Worm (Caenorhabditis elegans) whole organism, mixed stage, embryonic: ENCODE measurements around the gene T05A7.13.

Experiments
- lin-13 ChIP-seq: fragments of 150-350 bp; optimal IDR thresholded peaks from 2 replicates; lab custom pipeline; 2014; ENCODE audit warnings: missing biosample characterization, missing genetic modification characterization
- lsy-2 ChIP-seq: fragments of 150-350 bp; optimal IDR thresholded peaks from 2 replicates; lab custom pipeline; 2014; ENCODE audit warnings: missing biosample characterization, missing genetic modification characterization
- nhr-237 ChIP-seq: fragments of 150-350 bp; optimal IDR thresholded peaks from 2 replicates; lab custom pipeline; 2014; ENCODE audit warnings: missing biosample characterization, missing genetic modification characterization
- nhr-76 ChIP-seq: sonication (generic microtip); optimal IDR thresholded peaks from 2 replicates; lab custom pipeline; 2017; ENCODE audit warnings: missing biosample characterization, missing genetic modification characterization

DNA sequence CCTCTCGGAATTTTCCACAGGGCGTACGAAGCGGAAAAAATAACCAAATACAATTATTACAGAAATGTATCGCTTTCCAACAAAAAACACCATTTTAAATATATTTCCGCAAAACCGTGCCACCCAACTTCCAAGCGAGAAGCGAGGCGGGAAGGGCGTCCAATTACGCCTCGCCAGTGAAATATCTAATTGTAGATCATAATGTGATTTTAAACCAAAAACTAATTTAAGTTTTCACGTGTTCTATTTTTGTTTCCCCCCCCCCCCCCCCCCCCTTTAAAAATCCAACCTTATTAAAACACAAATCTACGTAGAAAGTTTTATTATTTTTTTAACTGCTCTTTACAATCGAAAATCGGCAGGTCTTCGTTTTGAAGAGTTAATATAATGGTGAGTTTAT lies 28.3 kb upstream of the T05A7.13 start, which contains the start of gene F10G7.12:
- no peak for TF ChIP-seq lsy-2 (tag; lab: Kevin White, UChicago)
- TF ChIP-seq nhr-237 (tag; lab: Kevin White, UChicago): no peak
- TF ChIP-seq lin-13 (tag; lab: Kevin White, UChicago): no peak
- TF ChIP-seq nhr-76 (tag; lab: Kevin White, UChicago): no peak
